Fruit fly (Drosophila melanogaster) whole organism, prepupa: Measurements from ENCODE around the gene Trl.

Experiments
- Blimp-1 ChIP-seq: fragments of 200-800 bp; sonication (Bioruptor generic); optimal IDR thresholded peaks from 3 replicates; lab custom pipeline; 2017; ENCODE audit warnings: missing biosample characterization, missing genetic modification characterization, mild to moderate bottlenecking, moderate library complexity, missing genetic modification reagents
- CG10631 ChIP-seq: fragments of 200-800 bp; sonication (Bioruptor generic); optimal IDR thresholded peaks from 2 replicates; lab custom pipeline; 2016; ENCODE audit warnings: missing biosample characterization, missing genetic modification characterization
- CG10669 ChIP-seq: fragments of 200-800 bp; sonication (Bioruptor generic); optimal IDR thresholded peaks from 3 replicates; lab custom pipeline; 2018; ENCODE audit warnings: missing biosample characterization, mild to moderate bottlenecking, missing genetic modification characterization, moderate library complexity
- CG11294 ChIP-seq: fragments of 200-800 bp; sonication (Bioruptor generic); IDR thresholded peaks from 2 replicates; pipeline ENCODE4 v1.3.6; 2022; ENCODE audit warnings: missing biosample characterization, missing genetic modification characterization
- CG11762 ChIP-seq: fragments of 200-800 bp; sonication (Bioruptor generic); optimal IDR thresholded peaks from 3 replicates; lab custom pipeline; 2016; ENCODE audit warnings: missing biosample characterization, missing genetic modification characterization; ENCODE audit not compliant: insufficient read depth
- CG11902 ChIP-seq: fragments of 200-800 bp; sonication (Bioruptor generic); optimal IDR thresholded peaks from 3 replicates; lab custom pipeline; 2016; ENCODE audit warnings: missing biosample characterization, missing genetic modification characterization
- CG16779 ChIP-seq: fragments of 200-800 bp; sonication (Bioruptor generic); optimal IDR thresholded peaks from 3 replicates; lab custom pipeline; 2017; ENCODE audit warnings: missing biosample characterization, mild to moderate bottlenecking, missing genetic modification characterization
- CG3032 ChIP-seq: fragments of 200-800 bp; optimal IDR thresholded peaks from 2 replicates; lab custom pipeline; 2019; ENCODE audit warnings: missing biosample characterization, mild to moderate bottlenecking, missing genetic modification characterization, moderate library complexity
- CG31627 ChIP-seq: fragments of 200-800 bp; sonication (Bioruptor generic); optimal IDR thresholded peaks from 3 replicates; lab custom pipeline; 2016; ENCODE audit warnings: missing biosample characterization, missing genetic modification characterization
- CG32006 ChIP-seq: fragments of 200-800 bp; sonication (Bioruptor generic); optimal IDR thresholded peaks from 3 replicates; lab custom pipeline; 2017; ENCODE audit warnings: missing biosample characterization, mild to moderate bottlenecking, missing genetic modification characterization
- CG3919 ChIP-seq: fragments of 200-800 bp; sonication (Bioruptor generic); optimal IDR thresholded peaks from 3 replicates; lab custom pipeline; 2016; ENCODE audit warnings: missing biosample characterization, missing genetic modification characterization
- CG4318 ChIP-seq: fragments of 200-800 bp; sonication (Bioruptor generic); optimal IDR thresholded peaks from 3 replicates; lab custom pipeline; 2017; ENCODE audit warnings: missing biosample characterization, mild to moderate bottlenecking, missing genetic modification characterization
- CG6276 ChIP-seq: fragments of 200-800 bp; sonication (Bioruptor generic); optimal IDR thresholded peaks from 2 replicates; lab custom pipeline; 2017; ENCODE audit warnings: missing biosample characterization, mild to moderate bottlenecking, missing genetic modification characterization
- CG6792 ChIP-seq: fragments of 200-800 bp; sonication (Bioruptor generic); optimal IDR thresholded peaks from 3 replicates; lab custom pipeline; 2016; ENCODE audit warnings: missing biosample characterization, missing genetic modification characterization
- CG6808 ChIP-seq: fragments of 200-800 bp; sonication (Bioruptor generic); optimal IDR thresholded peaks from 3 replicates; lab custom pipeline; 2017; ENCODE audit warnings: missing biosample characterization, missing genetic modification characterization, mild to moderate bottlenecking, moderate library complexity, missing genetic modification reagents
- CG6854 ChIP-seq: fragments of 200-800 bp; sonication (Bioruptor generic); optimal IDR thresholded peaks from 2 replicates; lab custom pipeline; 2017; ENCODE audit warnings: missing biosample characterization, mild to moderate bottlenecking, missing genetic modification characterization
- CG7368 ChIP-seq: fragments of 200-800 bp; sonication (Bioruptor generic); optimal IDR thresholded peaks from 3 replicates; lab custom pipeline; 2016; ENCODE audit warnings: missing biosample characterization, missing genetic modification characterization
- CG8119 ChIP-seq: fragments of 200-800 bp; sonication (Bioruptor generic); IDR thresholded peaks from 3 replicates; pipeline ENCODE4 v1.3.6; 2022; ENCODE audit warnings: missing biosample characterization, missing genetic modification characterization
- CG8319 ChIP-seq: fragments of 200-800 bp; sonication (Bioruptor generic); optimal IDR thresholded peaks from 3 replicates; lab custom pipeline; 2016; ENCODE audit warnings: missing biosample characterization, missing genetic modification characterization
- CG8632 ChIP-seq: fragments of 200-800 bp; sonication (Bioruptor generic); optimal IDR thresholded peaks from 3 replicates; lab custom pipeline; 2016; ENCODE audit warnings: missing biosample characterization, missing genetic modification characterization
- CG9139 ChIP-seq: fragments of 200-800 bp; sonication (Bioruptor generic); optimal IDR thresholded peaks from 3 replicates; lab custom pipeline; 2017; ENCODE audit warnings: missing biosample characterization, mild to moderate bottlenecking, missing genetic modification characterization
- Eip75B ChIP-seq: fragments of 200-800 bp; sonication (Bioruptor generic); optimal IDR thresholded peaks from 3 replicates; lab custom pipeline; 2016; ENCODE audit warnings: missing biosample characterization, missing genetic modification characterization
- Ets21C ChIP-seq: fragments of 200-800 bp; sonication (Bioruptor generic); optimal IDR thresholded peaks from 3 replicates; lab custom pipeline; 2016; ENCODE audit warnings: missing biosample characterization, missing genetic modification characterization
- Gug ChIP-seq: fragments of 200-800 bp; sonication (Bioruptor generic); IDR thresholded peaks from 2 replicates; pipeline ENCODE4 v1.3.6; 2022; ENCODE audit warnings: missing biosample characterization, missing genetic modification characterization
- Hr38 ChIP-seq: sonication (Bioruptor generic); optimal IDR thresholded peaks from 2 replicates; lab custom pipeline; 2016; ENCODE audit warnings: missing biosample characterization, missing genetic modification characterization
- Hr39 ChIP-seq: fragments of 200-800 bp; sonication (Bioruptor generic); optimal IDR thresholded peaks from 2 replicates; lab custom pipeline; 2016; ENCODE audit warnings: missing biosample characterization, missing genetic modification characterization
- Hr4 ChIP-seq: fragments of 200-800 bp; sonication (Bioruptor generic); optimal IDR thresholded peaks from 3 replicates; lab custom pipeline; 2016; ENCODE audit warnings: missing biosample characterization, missing genetic modification characterization
- OdsH ChIP-seq: fragments of 200-800 bp; sonication (Bioruptor generic); optimal IDR thresholded peaks from 3 replicates; lab custom pipeline; 2016; ENCODE audit warnings: missing biosample characterization, missing genetic modification characterization
- Smox ChIP-seq: fragments of 200-800 bp; sonication (Bioruptor generic); optimal IDR thresholded peaks from 3 replicates; lab custom pipeline; 2016; ENCODE audit warnings: missing biosample characterization, missing genetic modification characterization
- Sox14 ChIP-seq: fragments of 200-800 bp; sonication (Bioruptor generic); optimal IDR thresholded peaks from 3 replicates; lab custom pipeline; 2016; ENCODE audit warnings: missing biosample characterization, missing genetic modification characterization
- Sox15 ChIP-seq: fragments of 200-800 bp; sonication (Bioruptor generic); optimal IDR thresholded peaks from 3 replicates; lab custom pipeline; 2016; ENCODE audit warnings: missing biosample characterization, missing genetic modification characterization
- achi ChIP-seq: fragments of 200-800 bp; sonication (Bioruptor generic); optimal IDR thresholded peaks from 3 replicates; lab custom pipeline; 2016; ENCODE audit warnings: missing biosample characterization, missing genetic modification characterization
- acj6 ChIP-seq: fragments of 200-800 bp; sonication (Bioruptor generic); optimal IDR thresholded peaks from 3 replicates; lab custom pipeline; 2016; ENCODE audit warnings: missing biosample characterization, missing genetic modification characterization
- cyc ChIP-seq: fragments of 200-800 bp; sonication (Bioruptor generic); optimal IDR thresholded peaks from 3 replicates; lab custom pipeline; 2016; ENCODE audit warnings: missing biosample characterization, missing genetic modification characterization
- eg ChIP-seq: fragments of 200-800 bp; sonication (Bioruptor generic); IDR thresholded peaks from 3 replicates; pipeline ENCODE4 v1.3.6; 2022; ENCODE audit warnings: missing biosample characterization, missing genetic modification characterization
- esn ChIP-seq: fragments of 200-800 bp; sonication (Bioruptor generic); optimal IDR thresholded peaks from 2 replicates; lab custom pipeline; 2016; ENCODE audit warnings: missing biosample characterization, mild to moderate bottlenecking, missing genetic modification characterization, moderate library complexity
- fd59A ChIP-seq: fragments of 200-800 bp; sonication (Bioruptor generic); optimal IDR thresholded peaks from 2 replicates; lab custom pipeline; 2017; ENCODE audit warnings: missing biosample characterization, mild to moderate bottlenecking, missing genetic modification characterization, missing genetic modification reagents
- fkh ChIP-seq: fragments of 200-800 bp; sonication (Bioruptor generic); optimal IDR thresholded peaks from 3 replicates; lab custom pipeline; 2017; ENCODE audit warnings: missing biosample characterization, mild to moderate bottlenecking, missing genetic modification characterization, moderate library complexity
- lz ChIP-seq: fragments of 200-800 bp; sonication (Bioruptor generic); optimal IDR thresholded peaks from 3 replicates; lab custom pipeline; 2016; ENCODE audit warnings: missing biosample characterization, missing genetic modification characterization
- net ChIP-seq: fragments of 200-800 bp; sonication (Bioruptor generic); optimal IDR thresholded peaks from 3 replicates; lab custom pipeline; 2016; ENCODE audit warnings: missing biosample characterization, missing genetic modification characterization
- salr ChIP-seq, 2 experiments: fragments of 200-800 bp; sonication (Bioruptor generic); optimal IDR thresholded peaks; 3 replicates each; lab custom pipeline; 2016 to 2018; ENCODE audit warnings: missing biosample characterization in 2 of 2, missing genetic modification characterization in 2 of 2, mild to moderate bottlenecking in 1 of 2
- svp ChIP-seq: fragments of 200-800 bp; sonication (Bioruptor generic); peaks from one replicate; lab custom pipeline; 2016; ENCODE audit warnings: missing biosample characterization, missing genetic modification characterization
- topi ChIP-seq: fragments of 200-800 bp; sonication (Bioruptor generic); optimal IDR thresholded peaks from 3 replicates; lab custom pipeline; 2016; ENCODE audit warnings: missing biosample characterization, missing genetic modification characterization
- vri ChIP-seq: fragments of 200-800 bp; sonication (Bioruptor generic); optimal IDR thresholded peaks from 3 replicates; lab custom pipeline; 2016; ENCODE audit warnings: missing biosample characterization, mild to moderate bottlenecking, missing genetic modification characterization

Trl gene

dm6 chr3L:14760949-14761348 lies at the start of gene Trl:
Trl (minus strand) TSS chr3L:14761049.
- no peak for TF ChIP-seq CG7368 (GFP tag; lab: Kevin White, UChicago)
- TF ChIP-seq CG9139 (GFP tag; lab: Kevin White, UChicago) = no peak
- no peak for TF ChIP-seq CG32006 (GFP tag; lab: Kevin White, UChicago)

- TF ChIP-seq CG10669 (no peak), eg (GFP tag; lab: Robert Waterston, UW) (0 out of 3 replicates have a peak, but pooled peaks have one; percentile 25), CG31627 (GFP tag; lab: Kevin White, UChicago) (no peak), CG3919 (GFP tag; lab: Kevin White, UChicago) (no peak), CG7368 (GFP tag; lab: Kevin White, UChicago) (no peak), salr (GFP tag; optimal IDR thresholded peaks at IDR 0.05; lab: Kevin White, UChicago) (no peak), Blimp-1 (no peak), Hr38 (GFP tag; lab: Kevin White, UChicago) (no peak), vri (GFP tag; lab: Kevin White, UChicago) (no peak), OdsH (no peak), CG6792 (no peak), fkh (GFP tag; lab: Kevin White, UChicago) (peak; percentile 85), esn (GFP tag; lab: Kevin White, UChicago) (no peak), Hr39 (GFP tag; lab: Kevin White, UChicago) (no peak), CG11902 (GFP tag; lab: Kevin White, UChicago) (no peak), CG4318 (GFP tag; lab: Kevin White, UChicago) (no peak), Gug (no peak), lz (no peak), CG10631 (GFP tag; lab: Kevin White, UChicago) (no peak), svp (GFP tag; lab: Kevin White, UChicago) (peak; percentile 34), CG11762 (GFP tag; lab: Kevin White, UChicago) (no peak), CG11294 (GFP tag; lab: Robert Waterston, UW) (no peak), CG8632 (GFP tag; lab: Kevin White, UChicago) (no peak), CG8119 (GFP tag; lab: Robert Waterston, UW) (no peak), acj6 (GFP tag; lab: Kevin White, UChicago) (no peak), CG3032 (tag; lab: Kevin White, UChicago) (no peak)
Measured at dm6 chr3L:14804724-14805221, 43.9 kb upstream of the Trl start, which contains the start of gene CG17839. CG17839 (plus strand) TSS chr3L:14805136.

- TF ChIP-seq achi (no peak), CG6792 (no peak), Sox15 (GFP tag; lab: Kevin White, UChicago) (no peak), cyc (no peak), Gug (no peak), CG6808 (GFP tag; lab: Kevin White, UChicago) (no peak)
Measured at dm6 chr3L:14803236-14803635, 42.4 kb upstream of the Trl start, which contains the start of gene gnu. gnu (minus strand) TSS chr3L:14803360.

dm6 chr3L:14801854-14802616 lies 41.2 kb upstream of the Trl start, which contains the start of gene NHP2:
NHP2 (minus strand) TSS chr3L:14802168.
- TF ChIP-seq salr (GFP tag; optimal IDR thresholded peaks at IDR 0.05; lab: Kevin White, UChicago) (no peak), Sox15 (GFP tag; lab: Kevin White, UChicago) (peak; percentile 54), CG6854 (GFP tag; lab: Kevin White, UChicago) (peak; percentile 63), esn (GFP tag; lab: Kevin White, UChicago) (peak; percentile 85), CG9139 (GFP tag; lab: Kevin White, UChicago) (no peak), CG32006 (GFP tag; lab: Kevin White, UChicago) (peak; percentile 8), Sox14 (GFP tag; lab: Kevin White, UChicago) (no peak), Hr4 (GFP tag; lab: Kevin White, UChicago) (no peak), fd59A (GFP tag; lab: Kevin White, UChicago) (peak; percentile 70), Eip75B (GFP tag; lab: Kevin White, UChicago) (no peak), topi (no peak), CG11902 (GFP tag; lab: Kevin White, UChicago) (peak; percentile 54), CG10631 (GFP tag; lab: Kevin White, UChicago) (no peak), CG8319 (GFP tag; lab: Kevin White, UChicago) (peak; percentile 68), Smox (GFP tag; lab: Kevin White, UChicago) (no peak), CG6808 (GFP tag; lab: Kevin White, UChicago) (no peak), cyc (peak; percentile 77), CG3032 (tag; lab: Kevin White, UChicago) (peak; percentile 84), Ets21C (GFP tag; lab: Kevin White, UChicago) (peak; percentile 49), CG16779 (tag; lab: Kevin White, UChicago) (no peak), CG6792 (peak; percentile 77), net (no peak), CG6276 (GFP tag; lab: Kevin White, UChicago) (no peak)
